Fruit fly (Drosophila melanogaster) whole organism, prepupa: ENCODE data around the gene Sec16.

Source experiments
- Blimp-1 ChIP-seq: fragments of 200-800 bp; sonication (Bioruptor generic); optimal IDR thresholded peaks from 3 replicates; lab custom pipeline; 2017; ENCODE audit warnings: missing biosample characterization, missing genetic modification characterization, mild to moderate bottlenecking, moderate library complexity, missing genetic modification reagents
- CG10631 ChIP-seq: fragments of 200-800 bp; sonication (Bioruptor generic); optimal IDR thresholded peaks from 2 replicates; lab custom pipeline; 2016; ENCODE audit warnings: missing biosample characterization, missing genetic modification characterization
- CG10669 ChIP-seq: fragments of 200-800 bp; sonication (Bioruptor generic); optimal IDR thresholded peaks from 3 replicates; lab custom pipeline; 2018; ENCODE audit warnings: missing biosample characterization, mild to moderate bottlenecking, missing genetic modification characterization, moderate library complexity
- CG11762 ChIP-seq: fragments of 200-800 bp; sonication (Bioruptor generic); optimal IDR thresholded peaks from 3 replicates; lab custom pipeline; 2016; ENCODE audit warnings: missing biosample characterization, missing genetic modification characterization; ENCODE audit not compliant: insufficient read depth
- CG11902 ChIP-seq: fragments of 200-800 bp; sonication (Bioruptor generic); optimal IDR thresholded peaks from 3 replicates; lab custom pipeline; 2016; ENCODE audit warnings: missing biosample characterization, missing genetic modification characterization
- CG15336 ChIP-seq: fragments of 200-800 bp; sonication (Bioruptor generic); IDR thresholded peaks from 2 replicates; pipeline ENCODE4 v1.3.6; 2022; ENCODE audit warnings: missing biosample characterization, missing genetic modification characterization
- CG16779 ChIP-seq: fragments of 200-800 bp; sonication (Bioruptor generic); optimal IDR thresholded peaks from 3 replicates; lab custom pipeline; 2017; ENCODE audit warnings: missing biosample characterization, mild to moderate bottlenecking, missing genetic modification characterization
- CG31627 ChIP-seq: fragments of 200-800 bp; sonication (Bioruptor generic); optimal IDR thresholded peaks from 3 replicates; lab custom pipeline; 2016; ENCODE audit warnings: missing biosample characterization, missing genetic modification characterization
- CG32006 ChIP-seq: fragments of 200-800 bp; sonication (Bioruptor generic); optimal IDR thresholded peaks from 3 replicates; lab custom pipeline; 2017; ENCODE audit warnings: missing biosample characterization, mild to moderate bottlenecking, missing genetic modification characterization
- CG34406 ChIP-seq: fragments of 200-800 bp; sonication (Bioruptor generic); optimal IDR thresholded peaks from 3 replicates; lab custom pipeline; 2016; ENCODE audit warnings: missing biosample characterization, missing genetic modification characterization
- CG4318 ChIP-seq: fragments of 200-800 bp; sonication (Bioruptor generic); optimal IDR thresholded peaks from 3 replicates; lab custom pipeline; 2017; ENCODE audit warnings: missing biosample characterization, mild to moderate bottlenecking, missing genetic modification characterization
- CG6163 ChIP-seq: fragments of 200-800 bp; sonication (Bioruptor generic); IDR thresholded peaks from 3 replicates; pipeline ENCODE4 v1.3.6; 2022; ENCODE audit warnings: missing biosample characterization, missing genetic modification characterization
- CG6792 ChIP-seq: fragments of 200-800 bp; sonication (Bioruptor generic); optimal IDR thresholded peaks from 3 replicates; lab custom pipeline; 2016; ENCODE audit warnings: missing biosample characterization, missing genetic modification characterization
- CG6808 ChIP-seq: fragments of 200-800 bp; sonication (Bioruptor generic); optimal IDR thresholded peaks from 3 replicates; lab custom pipeline; 2017; ENCODE audit warnings: missing biosample characterization, missing genetic modification characterization, mild to moderate bottlenecking, moderate library complexity, missing genetic modification reagents
- CG6854 ChIP-seq: fragments of 200-800 bp; sonication (Bioruptor generic); optimal IDR thresholded peaks from 2 replicates; lab custom pipeline; 2017; ENCODE audit warnings: missing biosample characterization, mild to moderate bottlenecking, missing genetic modification characterization
- CG8119 ChIP-seq: fragments of 200-800 bp; sonication (Bioruptor generic); IDR thresholded peaks from 3 replicates; pipeline ENCODE4 v1.3.6; 2022; ENCODE audit warnings: missing biosample characterization, missing genetic modification characterization
- CG8319 ChIP-seq: fragments of 200-800 bp; sonication (Bioruptor generic); optimal IDR thresholded peaks from 3 replicates; lab custom pipeline; 2016; ENCODE audit warnings: missing biosample characterization, missing genetic modification characterization
- CG9139 ChIP-seq: fragments of 200-800 bp; sonication (Bioruptor generic); optimal IDR thresholded peaks from 3 replicates; lab custom pipeline; 2017; ENCODE audit warnings: missing biosample characterization, mild to moderate bottlenecking, missing genetic modification characterization
- Eip78C ChIP-seq: fragments of 200-800 bp; sonication (Bioruptor generic); peaks from one replicate; lab custom pipeline; 2016; ENCODE audit warnings: missing biosample characterization, missing genetic modification characterization
- Eip93F ChIP-seq: fragments of 200-800 bp; sonication (Bioruptor generic); optimal IDR thresholded peaks from 2 replicates; lab custom pipeline; 2016; ENCODE audit warnings: missing biosample characterization, mild to moderate bottlenecking, missing genetic modification characterization
- Ets21C ChIP-seq: fragments of 200-800 bp; sonication (Bioruptor generic); optimal IDR thresholded peaks from 3 replicates; lab custom pipeline; 2016; ENCODE audit warnings: missing biosample characterization, missing genetic modification characterization
- Ets96B ChIP-seq: fragments of 200-800 bp; optimal IDR thresholded peaks from 2 replicates; lab custom pipeline; 2019; ENCODE audit warnings: missing biosample characterization, mild to moderate bottlenecking, missing genetic modification characterization, moderate library complexity
- Hr39 ChIP-seq: fragments of 200-800 bp; sonication (Bioruptor generic); optimal IDR thresholded peaks from 2 replicates; lab custom pipeline; 2016; ENCODE audit warnings: missing biosample characterization, missing genetic modification characterization
- Hr4 ChIP-seq: fragments of 200-800 bp; sonication (Bioruptor generic); optimal IDR thresholded peaks from 3 replicates; lab custom pipeline; 2016; ENCODE audit warnings: missing biosample characterization, missing genetic modification characterization
- Met ChIP-seq: fragments of 200-800 bp; sonication (Bioruptor generic); optimal IDR thresholded peaks from 3 replicates; lab custom pipeline; 2016; ENCODE audit warnings: missing biosample characterization, missing genetic modification characterization
- OdsH ChIP-seq: fragments of 200-800 bp; sonication (Bioruptor generic); optimal IDR thresholded peaks from 3 replicates; lab custom pipeline; 2016; ENCODE audit warnings: missing biosample characterization, missing genetic modification characterization
- Smox ChIP-seq: fragments of 200-800 bp; sonication (Bioruptor generic); optimal IDR thresholded peaks from 3 replicates; lab custom pipeline; 2016; ENCODE audit warnings: missing biosample characterization, missing genetic modification characterization
- Sox102F ChIP-seq: fragments of 200-800 bp; sonication (Bioruptor generic); optimal IDR thresholded peaks from 2 replicates; lab custom pipeline; 2016; ENCODE audit warnings: missing biosample characterization, mild to moderate bottlenecking, missing genetic modification characterization
- Sox14 ChIP-seq: fragments of 200-800 bp; sonication (Bioruptor generic); optimal IDR thresholded peaks from 3 replicates; lab custom pipeline; 2016; ENCODE audit warnings: missing biosample characterization, missing genetic modification characterization
- Sox15 ChIP-seq: fragments of 200-800 bp; sonication (Bioruptor generic); optimal IDR thresholded peaks from 3 replicates; lab custom pipeline; 2016; ENCODE audit warnings: missing biosample characterization, missing genetic modification characterization
- achi ChIP-seq: fragments of 200-800 bp; sonication (Bioruptor generic); optimal IDR thresholded peaks from 3 replicates; lab custom pipeline; 2016; ENCODE audit warnings: missing biosample characterization, missing genetic modification characterization
- acj6 ChIP-seq: fragments of 200-800 bp; sonication (Bioruptor generic); optimal IDR thresholded peaks from 3 replicates; lab custom pipeline; 2016; ENCODE audit warnings: missing biosample characterization, missing genetic modification characterization
- dac ChIP-seq: fragments of 200-800 bp; sonication (Bioruptor generic); optimal IDR thresholded peaks from 2 replicates; lab custom pipeline; 2017; ENCODE audit warnings: missing biosample characterization, mild to moderate bottlenecking, missing genetic modification characterization
- dsx ChIP-seq: fragments of 200-800 bp; optimal IDR thresholded peaks from 3 replicates; lab custom pipeline; 2019; ENCODE audit warnings: missing biosample characterization, mild to moderate bottlenecking, missing genetic modification characterization, moderate library complexity; ENCODE audit not compliant: poor library complexity, severe bottlenecking
- eg ChIP-seq: fragments of 200-800 bp; sonication (Bioruptor generic); IDR thresholded peaks from 3 replicates; pipeline ENCODE4 v1.3.6; 2022; ENCODE audit warnings: missing biosample characterization, missing genetic modification characterization
- esn ChIP-seq: fragments of 200-800 bp; sonication (Bioruptor generic); optimal IDR thresholded peaks from 2 replicates; lab custom pipeline; 2016; ENCODE audit warnings: missing biosample characterization, mild to moderate bottlenecking, missing genetic modification characterization, moderate library complexity
- fd59A ChIP-seq: fragments of 200-800 bp; sonication (Bioruptor generic); optimal IDR thresholded peaks from 2 replicates; lab custom pipeline; 2017; ENCODE audit warnings: missing biosample characterization, mild to moderate bottlenecking, missing genetic modification characterization, missing genetic modification reagents
- fd85E ChIP-seq: fragments of 200-800 bp; sonication (Bioruptor generic); optimal IDR thresholded peaks from 3 replicates; lab custom pipeline; 2016; ENCODE audit warnings: missing biosample characterization, missing genetic modification characterization
- fkh ChIP-seq: fragments of 200-800 bp; sonication (Bioruptor generic); optimal IDR thresholded peaks from 3 replicates; lab custom pipeline; 2017; ENCODE audit warnings: missing biosample characterization, mild to moderate bottlenecking, missing genetic modification characterization, moderate library complexity
- net ChIP-seq: fragments of 200-800 bp; sonication (Bioruptor generic); optimal IDR thresholded peaks from 3 replicates; lab custom pipeline; 2016; ENCODE audit warnings: missing biosample characterization, missing genetic modification characterization
- pdm3 ChIP-seq: fragments of 200-800 bp; sonication (Bioruptor generic); optimal IDR thresholded peaks from 3 replicates; lab custom pipeline; 2016; ENCODE audit warnings: missing biosample characterization, missing genetic modification characterization
- spab ChIP-seq: fragments of 200-800 bp; sonication (Bioruptor generic); optimal IDR thresholded peaks from 2 replicates; lab custom pipeline; 2017; ENCODE audit warnings: missing biosample characterization, mild to moderate bottlenecking, missing genetic modification characterization, missing genetic modification reagents
- svp ChIP-seq: fragments of 200-800 bp; sonication (Bioruptor generic); peaks from one replicate; lab custom pipeline; 2016; ENCODE audit warnings: missing biosample characterization, missing genetic modification characterization
- vri ChIP-seq: fragments of 200-800 bp; sonication (Bioruptor generic); optimal IDR thresholded peaks from 3 replicates; lab custom pipeline; 2016; ENCODE audit warnings: missing biosample characterization, mild to moderate bottlenecking, missing genetic modification characterization

The Sec16 gene

dm6 chrX:12582984-12583869 lies 12.6 kb upstream of the Sec16 start, which contains the start of gene Pits (continued):
- TF ChIP-seq CG11762 (no peak), CG34406 (GFP tag; lab: Kevin White, UChicago) (no peak), Sox14 (GFP tag; lab: Kevin White, UChicago) (peak; percentile 15), pdm3 (GFP tag; lab: Kevin White, UChicago) (no peak), fd85E (GFP tag; lab: Kevin White, UChicago) (no peak), CG9139 (peak; percentile 63), CG15336 (peak; percentile 10), esn (peak; percentile 38), svp (GFP tag; lab: Kevin White, UChicago) (peak; percentile 72), Sox102F (GFP tag; lab: Kevin White, UChicago) (no peak), dsx (GFP tag; lab: Kevin White, UChicago) (peak; percentile 40), Ets96B (peak; percentile 5), Eip78C (GFP tag; lab: Kevin White, UChicago) (peak; percentile 47), Smox (GFP tag; lab: Kevin White, UChicago) (no peak), CG31627 (GFP tag; lab: Kevin White, UChicago) (peak; percentile 24), CG8119 (GFP tag; lab: Robert Waterston, UW) (peak; percentile 42; the same call in 1 of the 3 replicates), Eip93F (GFP tag; lab: Kevin White, UChicago) (no peak), CG4318 (GFP tag; lab: Kevin White, UChicago) (peak; percentile 36), CG11902 (no peak), CG10631 (peak; percentile 34), Sox15 (GFP tag; lab: Kevin White, UChicago) (no peak), fd59A (GFP tag; lab: Kevin White, UChicago) (no peak), CG6792 (no peak), acj6 (GFP tag; lab: Kevin White, UChicago) (peak; percentile 37), vri (GFP tag; lab: Kevin White, UChicago) (peak; percentile 72)

DNA sequence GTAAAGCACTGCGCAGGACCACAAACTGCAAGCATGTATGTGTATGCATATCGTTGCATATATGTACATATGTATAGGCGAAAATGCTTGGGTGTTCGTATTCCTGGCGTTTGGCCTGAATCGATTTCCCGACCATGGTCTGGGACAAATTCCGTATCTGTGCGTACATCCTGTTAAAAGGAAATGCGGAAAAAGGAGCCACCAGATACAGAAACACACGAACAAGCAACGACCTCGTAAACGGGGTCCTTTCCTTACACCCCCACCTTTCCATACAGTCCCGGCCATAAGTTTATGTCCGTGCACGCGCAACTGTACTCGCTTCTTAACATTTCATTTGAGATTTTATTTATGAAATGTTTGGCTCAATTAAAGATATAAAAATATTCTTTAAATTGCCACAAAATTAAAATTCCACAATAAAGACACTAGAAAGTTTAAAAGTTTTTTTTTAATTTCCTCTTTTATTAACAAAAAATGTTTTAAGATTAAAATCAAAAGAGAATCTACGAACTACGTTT lies 11.9 kb upstream of the Sec16 start:
- TF ChIP-seq Eip78C (GFP tag; lab: Kevin White, UChicago), result peak; percentile 71
- no peak for TF ChIP-seq spab (GFP tag; lab: Kevin White, UChicago)

DNA sequence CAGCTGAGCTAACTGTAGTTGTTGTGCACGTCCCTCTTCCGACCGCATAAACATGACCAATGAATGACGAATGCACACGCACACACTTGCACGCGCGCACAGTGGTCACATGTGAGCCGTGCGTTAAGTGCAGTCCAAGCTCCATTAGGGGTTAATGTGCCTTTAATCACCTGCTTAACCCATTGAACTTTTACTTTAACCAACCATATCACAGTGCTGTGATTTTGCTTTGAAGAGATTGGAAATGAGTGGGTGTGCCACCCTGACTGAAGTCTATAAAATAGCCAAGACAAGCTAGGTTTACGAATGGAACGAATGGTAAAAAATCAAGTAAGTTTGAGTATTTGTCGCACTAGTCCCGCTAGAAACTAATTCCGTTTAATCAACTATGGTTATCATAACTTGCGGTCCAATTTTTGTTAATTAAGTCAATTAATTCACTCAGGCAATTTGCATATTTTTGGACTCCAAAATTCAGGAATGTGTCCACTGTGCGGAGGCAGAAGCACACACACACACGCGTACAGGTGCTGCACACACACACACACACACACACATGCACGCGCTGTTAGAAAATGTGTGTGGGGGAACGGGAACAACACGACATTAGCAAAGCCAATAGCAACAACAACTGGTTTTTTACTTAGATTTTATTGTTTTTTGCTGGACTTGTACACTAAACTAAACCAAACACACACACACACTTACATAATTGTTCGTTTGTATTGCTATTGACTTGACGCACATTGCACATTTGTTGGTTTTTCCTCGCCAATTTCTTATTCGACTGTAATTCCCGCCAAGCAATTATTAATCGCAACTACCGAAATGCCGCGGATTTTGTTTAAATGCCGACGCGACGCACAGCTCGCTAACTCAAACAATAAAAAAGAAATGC lies 4.4 kb upstream of the Sec16 start:
- TF ChIP-seq net, result peak; percentile 78
- TF ChIP-seq CG34406 (GFP tag; lab: Kevin White, UChicago), result peak; percentile 64
- peak; percentile 80 for TF ChIP-seq Hr39 (GFP tag; lab: Kevin White, UChicago)
- TF ChIP-seq CG11902, result peak; percentile 50
- TF ChIP-seq eg (GFP tag; lab: Robert Waterston, UW), result peak; percentile 42; the same call in 1 of the 3 replicates
- TF ChIP-seq CG10669 (GFP tag; lab: Kevin White, UChicago), result peak; percentile 69
- peak; percentile 50; the same call in 2 of the 3 replicates for TF ChIP-seq CG8119 (GFP tag; lab: Robert Waterston, UW)
- TF ChIP-seq Eip78C (GFP tag; lab: Kevin White, UChicago), result peak; percentile 91
- TF ChIP-seq CG9139, result peak; percentile 26
- peak; percentile 73 for TF ChIP-seq dac (GFP tag; lab: Kevin White, UChicago)
- TF ChIP-seq esn, result peak; percentile 85
- TF ChIP-seq CG8319 (GFP tag; lab: Kevin White, UChicago), result peak; percentile 65
- TF ChIP-seq Blimp-1 (GFP tag; lab: Kevin White, UChicago), result peak; percentile 38
- peak; percentile 77 for TF ChIP-seq Ets21C (GFP tag; lab: Kevin White, UChicago)
- peak; percentile 58 for TF ChIP-seq fkh (GFP tag; lab: Kevin White, UChicago)
- TF ChIP-seq OdsH (GFP tag; lab: Kevin White, UChicago), result peak; percentile 80
- TF ChIP-seq CG32006 (GFP tag; lab: Kevin White, UChicago), result peak; percentile 90
- peak; percentile 80 for TF ChIP-seq Hr4 (GFP tag; lab: Kevin White, UChicago)
- TF ChIP-seq CG6808, result peak; percentile 80
- TF ChIP-seq Met, result peak; percentile 85
- TF ChIP-seq CG16779 (tag; lab: Kevin White, UChicago), result peak; percentile 43
- peak; percentile 68 for TF ChIP-seq achi (GFP tag; lab: Kevin White, UChicago)
- 0 out of 3 replicates have a peak, but pooled peaks have one; percentile 6 for TF ChIP-seq CG6163 (GFP tag; lab: Robert Waterston, UW)
- peak; percentile 14 for TF ChIP-seq CG6854 (GFP tag; lab: Kevin White, UChicago)
